Fruit fly (Drosophila melanogaster) S2 (cell line): ENCODE measurements around the gene CG14118.

Experiments used
- CG8478 ChIP-seq: fragments of >200 bp; optimal IDR thresholded peaks from 2 replicates; lab custom pipeline; 2018
- CTCF ChIP-seq, 2 experiments: fragments of >200 bp; optimal IDR thresholded peaks; 2 replicates each; lab custom pipeline; 2018

The CG14118 gene

dm6 chr3L:12892485-12893173 is at the start of gene CG14118:
TSS of gene CG14118 (plus strand) at chr3L:12892658.
- TF ChIP-seq CG8478 (lab: Kevin White, UChicago) (no peak), CTCF (optimal IDR thresholded peaks at IDR 0.05; lab: Kevin White, UChicago) (no peak)

- TF ChIP-seq CTCF (optimal IDR thresholded peaks at IDR 0.05; lab: Kevin White, UChicago) (no peak), CG8478 (lab: Kevin White, UChicago) (no peak)
These were observed 49.2 kb upstream of the CG14118 start, which contains the start of gene nebu for dm6 chr3L:12843056-12843799. TSS of gene nebu (minus strand) at chr3L:12843106.

dm6 chr3L:12849867-12850301 is 42.6 kb upstream of the CG14118 start, which contains the start of the genes CG10948 and Wbp2:
TSS of gene CG10948 (minus strand) at chr3L:12850117.
TSS of gene Wbp2 (plus strand) at chr3L:12850165.
- no peak for TF ChIP-seq CTCF (optimal IDR thresholded peaks at IDR 0.05; lab: Kevin White, UChicago)
- TF ChIP-seq CG8478 (lab: Kevin White, UChicago) = no peak

- TF ChIP-seq CG8478 (lab: Kevin White, UChicago) (no peak), CTCF (optimal IDR thresholded peaks at IDR 0.05; lab: Kevin White, UChicago) (no peak)
These were observed 39.0 kb upstream of the CG14118 start, which contains the start of gene Ent3 for dm6 chr3L:12853423-12853822. TSS of gene Ent3 (plus strand) at chr3L:12853646.

dm6 chr3L:12857553-12858122 is 34.8 kb upstream of the CG14118 start:
- TF ChIP-seq CG8478 (lab: Kevin White, UChicago) (no peak), CTCF (optimal IDR thresholded peaks at IDR 0.05; lab: Kevin White, UChicago) (peak; percentile 36 to 78)

- TF ChIP-seq CG8478 (lab: Kevin White, UChicago) (no peak), CTCF (optimal IDR thresholded peaks at IDR 0.05; lab: Kevin White, UChicago) (peak; percentile 78 to 94)
These were observed 31.1 kb upstream of the CG14118 start, which contains the start of gene CG32107 for dm6 chr3L:12861255-12861899. TSS of gene CG32107 (minus strand) at chr3L:12861305.

- TF ChIP-seq CG8478 (lab: Kevin White, UChicago) (no peak), CTCF (optimal IDR thresholded peaks at IDR 0.05; lab: Kevin White, UChicago) (no peak)
These were observed 29.6 kb upstream of the CG14118 start, which contains the start of gene CG10943 for dm6 chr3L:12862820-12863219. TSS of gene CG10943 (minus strand) at chr3L:12862920.

dm6 chr3L:12864472-12864871 is 28.0 kb upstream of the CG14118 start:
- TF ChIP-seq CG8478 (lab: Kevin White, UChicago) (no peak), CTCF (optimal IDR thresholded peaks at IDR 0.05; lab: Kevin White, UChicago) (no peak)

- TF ChIP-seq CG8478 (lab: Kevin White, UChicago) (no peak), CTCF (optimal IDR thresholded peaks at IDR 0.05; lab: Kevin White, UChicago) (no peak)
These were observed 24.5 kb upstream of the CG14118 start for dm6 chr3L:12867956-12868443.

dm6 chr3L:12874211-12874610 is 18.2 kb upstream of the CG14118 start:
- TF ChIP-seq CTCF (optimal IDR thresholded peaks at IDR 0.05; lab: Kevin White, UChicago) (no peak), CG8478 (lab: Kevin White, UChicago) (no peak)

- TF ChIP-seq CTCF (optimal IDR thresholded peaks at IDR 0.05; lab: Kevin White, UChicago) = no peak
- TF ChIP-seq CG8478 (lab: Kevin White, UChicago) = no peak
These were observed 7.8 kb upstream of the CG14118 start, which contains the start of gene CG14120 for dm6 chr3L:12884680-12885079. TSS of gene CG14120 (plus strand) at chr3L:12885039.

- TF ChIP-seq CG8478 (lab: Kevin White, UChicago) (no peak), CTCF (optimal IDR thresholded peaks at IDR 0.05; lab: Kevin White, UChicago) (no peak)
These were observed 3.1 kb upstream of the CG14118 start, which contains the start of gene CG43894 for dm6 chr3L:12889353-12889820. TSS of gene CG43894 (plus strand) at chr3L:12889770.

- TF ChIP-seq CTCF (optimal IDR thresholded peaks at IDR 0.05; lab: Kevin White, UChicago) (peak in 1 of 2 experiments; percentile 50), CG8478 (lab: Kevin White, UChicago) (no peak)
These were observed 10.2 kb downstream of the CG14118 start, which contains the start of gene CG12520 for dm6 chr3L:12902579-12903228. TSS of gene CG12520 (minus strand) at chr3L:12902737.
